Fruit fly (Drosophila melanogaster): ENCODE results near the gene Octbeta1R.

Gene Octbeta1R

DNA sequence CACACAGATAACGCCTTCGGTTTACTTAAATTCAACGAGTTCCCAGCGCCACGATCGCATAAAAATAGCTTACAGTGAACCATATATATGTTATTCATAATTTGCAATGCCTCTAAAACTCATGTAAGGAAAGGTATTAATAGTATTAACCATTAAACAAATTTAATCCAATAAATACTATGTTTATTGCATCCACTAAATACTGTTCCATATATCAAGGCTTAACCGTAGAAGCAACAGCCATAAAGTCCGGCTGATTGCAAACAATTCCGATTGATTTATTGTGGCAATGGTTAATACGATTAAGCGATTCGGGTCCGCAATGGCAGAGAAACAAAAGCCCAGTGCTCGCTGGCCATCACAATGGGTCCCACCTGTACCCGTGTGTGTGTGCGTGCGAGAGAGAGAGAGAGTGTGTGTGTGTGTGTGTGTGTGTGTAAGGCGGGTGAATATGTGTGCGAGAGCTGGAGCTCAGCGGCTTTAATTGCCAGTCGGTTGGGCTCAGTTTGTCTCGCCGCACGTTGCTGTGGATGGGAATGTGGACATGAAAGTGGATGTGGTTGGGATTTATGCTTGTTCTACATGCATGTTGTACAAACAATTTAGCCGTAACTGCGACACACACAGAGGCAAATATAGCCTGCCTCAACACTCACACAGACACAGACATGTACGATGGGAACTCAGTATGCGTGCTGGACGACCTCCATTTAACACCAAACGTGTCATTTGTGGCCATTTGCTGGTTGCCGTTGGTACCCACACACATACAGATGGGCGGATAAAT lies 2.3 kb upstream of the Octbeta1R start (continued):
- TF ChIP-seq Gug (GFP tag; IDR thresholded peaks at IDR 0.05) (no peak), slbo (GFP tag; IDR thresholded peaks at IDR 0.05) (peak; percentile 44; the same call in 1 of the 2 replicates), CG6791 (GFP tag; IDR thresholded peaks at IDR 0.05; ENCODE audit: partially characterized antibody) (no peak), Chrac-16 (GFP tag; optimal IDR thresholded peaks at IDR 0.05) (no peak), CG3407 (GFP tag; optimal IDR thresholded peaks at IDR 0.05) (no peak), corto (GFP tag; optimal IDR thresholded peaks at IDR 0.05) (no peak), Pdp1 (GFP tag; optimal IDR thresholded peaks at IDR 0.05) (peak in 1 of 2 experiments; percentile 31), stc (GFP tag; IDR thresholded peaks at IDR 0.05) (no peak), nau (GFP tag; optimal IDR thresholded peaks at IDR 0.05) (peak; percentile 50), CG12659 (GFP tag; optimal IDR thresholded peaks at IDR 0.05) (no peak), CG6689 (GFP tag; IDR thresholded peaks at IDR 0.05) (no peak), CG13894 (tag; optimal IDR thresholded peaks at IDR 0.05) (no peak), lbe (GFP tag; optimal IDR thresholded peaks at IDR 0.05) (no peak), luna (GFP tag; optimal IDR thresholded peaks at IDR 0.05) (no peak), crp (GFP tag; optimal IDR thresholded peaks at IDR 0.05) (no peak), CG2875 (GFP tag; optimal IDR thresholded peaks at IDR 0.05) (no peak), CG6765 (GFP tag; optimal IDR thresholded peaks at IDR 0.05) (peak; percentile 7), CG10366 (GFP tag; IDR thresholded peaks at IDR 0.05) (no peak), ken (GFP tag; IDR thresholded peaks at IDR 0.05) (no peak), Hand (GFP tag; optimal IDR thresholded peaks at IDR 0.05) (no peak), pfk (GFP tag; optimal IDR thresholded peaks at IDR 0.05) (no peak), ara (GFP tag; IDR thresholded peaks at IDR 0.05) (no peak), Lim3 (GFP tag; IDR thresholded peaks at IDR 0.05) (no peak), CG2678 (tag; optimal IDR thresholded peaks at IDR 0.05) (peak; percentile 85), caup (GFP tag; optimal IDR thresholded peaks at IDR 0.05; ENCODE audit: severe bottlenecking) (peak; percentile 16), salm (tag; optimal IDR thresholded peaks at IDR 0.05) (no peak), dan (GFP tag; IDR thresholded peaks at IDR 0.05) (no peak), Atf-2 (GFP tag; optimal IDR thresholded peaks at IDR 0.05) (no peak), HmgD (GFP tag; optimal IDR thresholded peaks at IDR 0.05) (no peak), Xrp1 (GFP tag; IDR thresholded peaks at IDR 0.05) (no peak), CG8089 (GFP tag; optimal IDR thresholded peaks at IDR 0.05) (no peak), sd (tag; optimal IDR thresholded peaks at IDR 0.05) (no peak), CG1647 (GFP tag; optimal IDR thresholded peaks at IDR 0.05) (no peak), CG31441 (GFP tag; IDR thresholded peaks at IDR 0.05) (peak; percentile 32; the same call in 1 of the 2 replicates), BtbVII (GFP tag; optimal IDR thresholded peaks at IDR 0.05) (peak; percentile 11), grn (GFP tag; optimal IDR thresholded peaks at IDR 0.05) (no peak), Trl (optimal IDR thresholded peaks at IDR 0.05) (no peak), Trl (GFP tag; optimal IDR thresholded peaks at IDR 0.05) (no peak), ERR (GFP tag; optimal IDR thresholded peaks at IDR 0.05) (no peak), gsb (GFP tag; IDR thresholded peaks at IDR 0.05) (no peak), gt (GFP tag; IDR thresholded peaks at IDR 0.05) (no peak), CG2129 (GFP tag; IDR thresholded peaks at IDR 0.05; ENCODE audit: partially characterized antibody) (no peak), Hsf (GFP tag; optimal IDR thresholded peaks at IDR 0.05) (peak; percentile 23), psq (GFP tag; optimal IDR thresholded peaks at IDR 0.05) (no peak), CG13296 (GFP tag; optimal IDR thresholded peaks at IDR 0.05) (peak; percentile 40), CG5953 (GFP tag; IDR thresholded peaks at IDR 0.05) (no peak), CG12104 (GFP tag; optimal IDR thresholded peaks at IDR 0.05) (no peak), klu (GFP tag; IDR thresholded peaks at IDR 0.05) (no peak), HLH3B (GFP tag; IDR thresholded peaks at IDR 0.05) (0 out of 2 replicates have a peak, but pooled peaks have one; percentile 21), CG9932 (GFP tag; IDR thresholded peaks at IDR 0.05) (no peak)
